Worm (Caenorhabditis elegans) whole organism, L1 larva: Measurements from ENCODE around the gene srt-52.

Experiments used
- aly-2 ChIP-seq: fragments of 150-350 bp; optimal IDR thresholded peaks from 2 replicates; lab custom pipeline; 2014; ENCODE audit warnings: missing biosample characterization, missing genetic modification characterization
- efl-1 ChIP-seq, 4 experiments: fragments of 150-350 bp; optimal IDR thresholded peaks in 3 of 4; peaks in 1 of 4; 1 replicate in 1 of 4; 2 replicates in 3 of 4; lab custom pipeline; 2014; ENCODE audit warnings: missing biosample characterization in 2 of 4, missing genetic modification characterization in 2 of 4, missing genetic modification reagents in 2 of 4
- fos-1 ChIP-seq: fragments of 150-350 bp; optimal IDR thresholded peaks from 2 replicates; lab custom pipeline; 2014; ENCODE audit warnings: missing biosample characterization, missing genetic modification characterization
- jun-1 ChIP-seq: fragments of 150-350 bp; optimal IDR thresholded peaks from 2 replicates; lab custom pipeline; 2014; ENCODE audit warnings: missing biosample characterization, missing genetic modification reagents, missing genetic modification characterization
- lin-13 ChIP-seq: fragments of 150-350 bp; optimal IDR thresholded peaks from 2 replicates; lab custom pipeline; 2014; ENCODE audit warnings: missing biosample characterization, missing genetic modification reagents, missing genetic modification characterization
- lin-39 ChIP-seq: fragments of 150-350 bp; optimal IDR thresholded peaks from 2 replicates; lab custom pipeline; 2014; ENCODE audit warnings: missing biosample characterization, missing genetic modification reagents, missing genetic modification characterization
- lir-3 ChIP-seq: sonication (generic microtip); optimal IDR thresholded peaks from 2 replicates; lab custom pipeline; 2016; ENCODE audit warnings: mild to moderate bottlenecking, missing genetic modification characterization, moderate library complexity, missing compliant biosample characterization; ENCODE audit not compliant: poor library complexity
- nhr-11 ChIP-seq: fragments of 150-350 bp; optimal IDR thresholded peaks from 2 replicates; lab custom pipeline; 2014; ENCODE audit warnings: missing biosample characterization, missing genetic modification characterization
- nhr-237 ChIP-seq: fragments of 150-350 bp; optimal IDR thresholded peaks from 2 replicates; lab custom pipeline; 2014; ENCODE audit warnings: missing biosample characterization, missing genetic modification characterization
- nhr-28 ChIP-seq: fragments of 150-350 bp; optimal IDR thresholded peaks from 2 replicates; lab custom pipeline; 2014; ENCODE audit warnings: missing biosample characterization, missing genetic modification characterization
- ztf-4 ChIP-seq: fragments of 150-350 bp; optimal IDR thresholded peaks from 2 replicates; lab custom pipeline; 2014; ENCODE audit warnings: missing biosample characterization, missing genetic modification characterization

- TF ChIP-seq jun-1 (tag; lab: Kevin White, UChicago) (no peak), efl-1 (optimal IDR thresholded peaks at IDR 0.05; lab: Kevin White, UChicago) (no peak), efl-1 (GFP tag; optimal IDR thresholded peaks at IDR 0.05 in 1 of 2; lab: Kevin White, UChicago) (no peak), lir-3 (no peak), nhr-28 (tag; lab: Kevin White, UChicago) (no peak), nhr-11 (tag; lab: Kevin White, UChicago) (no peak), nhr-237 (tag; lab: Kevin White, UChicago) (no peak), fos-1 (no peak), lin-13 (GFP tag; lab: Kevin White, UChicago) (no peak), ztf-4 (tag; lab: Kevin White, UChicago) (no peak), lin-39 (tag; lab: Kevin White, UChicago) (no peak), aly-2 (tag; lab: Kevin White, UChicago) (no peak)
Measured at ce11 chrV:103977-104376, 48.1 kb upstream of the srt-52 start, which contains the start of gene rps-27.
